Fruit fly (Drosophila melanogaster) whole organism, embryonic: ENCODE data around the gene RpS26.

ENCODE experiments used
- Adf1 ChIP-seq: fragments of 200-800 bp; sonication (Bioruptor generic); IDR thresholded peaks from 2 replicates; pipeline ENCODE4 v1.3.6; 2022; ENCODE audit warnings: missing biosample characterization, missing genetic modification characterization
- Bgb ChIP-seq: fragments of 200-800 bp; sonication (Bioruptor generic); IDR thresholded peaks from 2 replicates; pipeline ENCODE4 v1.3.6; 2022; ENCODE audit warnings: missing biosample characterization, missing genetic modification characterization; ENCODE audit not compliant: partially characterized antibody
- CG10209 ChIP-seq: fragments of 200-800 bp; sonication (Bioruptor generic); optimal IDR thresholded peaks from 3 replicates; lab custom pipeline; 2017; ENCODE audit warnings: missing biosample characterization, mild to moderate bottlenecking, missing genetic modification characterization, missing genetic modification reagents
- CG10654 ChIP-seq: fragments of 200-800 bp; sonication (Bioruptor generic); optimal IDR thresholded peaks from 2 replicates; lab custom pipeline; 2016; ENCODE audit warnings: missing biosample characterization, missing genetic modification characterization
- CG11247 ChIP-seq: fragments of 200-800 bp; sonication (Bioruptor generic); IDR thresholded peaks from 2 replicates; pipeline ENCODE4 v1.3.6; 2022; ENCODE audit warnings: missing biosample characterization, missing genetic modification characterization
- CG11504 ChIP-seq: fragments of 200-800 bp; sonication (Bioruptor generic); optimal IDR thresholded peaks from 3 replicates; lab custom pipeline; 2019; ENCODE audit warnings: missing biosample characterization, mild to moderate bottlenecking, missing genetic modification characterization, moderate library complexity
- CG12104 ChIP-seq: fragments of 200-800 bp; sonication (Bioruptor generic); optimal IDR thresholded peaks from 3 replicates; lab custom pipeline; 2016; ENCODE audit warnings: missing biosample characterization, missing genetic modification characterization
- CG12155 ChIP-seq: fragments of 200-800 bp; sonication (Bioruptor generic); optimal IDR thresholded peaks from 3 replicates; lab custom pipeline; 2016; ENCODE audit warnings: missing biosample characterization, missing genetic modification characterization
- CG12659 ChIP-seq: fragments of 200-800 bp; sonication (Bioruptor generic); optimal IDR thresholded peaks from 3 replicates; lab custom pipeline; 2017; ENCODE audit warnings: mild to moderate bottlenecking, missing biosample characterization, missing genetic modification reagents, missing genetic modification characterization
- CG12942 ChIP-seq: fragments of 200-800 bp; sonication (Bioruptor generic); optimal IDR thresholded peaks from 3 replicates; lab custom pipeline; 2016; ENCODE audit warnings: missing biosample characterization, missing genetic modification characterization
- CG13287 ChIP-seq: fragments of 200-800 bp; sonication (Bioruptor generic); IDR thresholded peaks from 2 replicates; pipeline ENCODE4 v1.3.6; 2022; ENCODE audit warnings: missing biosample characterization, missing genetic modification characterization; ENCODE audit not compliant: partially characterized antibody
- CG14441 ChIP-seq: fragments of 200-800 bp; sonication (Bioruptor generic); IDR thresholded peaks from 2 replicates; pipeline ENCODE4 v1.3.6; 2022; ENCODE audit warnings: missing biosample characterization, missing genetic modification characterization
- CG18262 ChIP-seq: fragments of 200-800 bp; optimal IDR thresholded peaks from 3 replicates; lab custom pipeline; 2019; ENCODE audit warnings: missing biosample characterization, mild to moderate bottlenecking, missing genetic modification characterization, moderate library complexity
- CG18476 ChIP-seq: fragments of 200-800 bp; sonication (Bioruptor generic); optimal IDR thresholded peaks from 2 replicates; lab custom pipeline; 2016; ENCODE audit warnings: missing biosample characterization, mild to moderate bottlenecking, missing genetic modification characterization
- CG3995 ChIP-seq: fragments of 200-800 bp; sonication (Bioruptor generic); optimal IDR thresholded peaks from 3 replicates; lab custom pipeline; 2016; ENCODE audit warnings: missing biosample characterization, missing genetic modification characterization
- CG6175 ChIP-seq: fragments of 200-800 bp; sonication (Bioruptor generic); IDR thresholded peaks from 3 replicates; pipeline ENCODE4 v1.3.6; 2022; ENCODE audit warnings: missing biosample characterization, missing genetic modification characterization
- CG6791 ChIP-seq: fragments of 200-800 bp; sonication (Bioruptor generic); IDR thresholded peaks from 3 replicates; pipeline ENCODE4 v1.3.6; 2022; ENCODE audit warnings: missing biosample characterization, missing genetic modification characterization; ENCODE audit not compliant: partially characterized antibody
- CG8089 ChIP-seq: fragments of 200-800 bp; sonication (Bioruptor generic); optimal IDR thresholded peaks from 3 replicates; lab custom pipeline; 2016; ENCODE audit warnings: missing biosample characterization, missing genetic modification characterization
- Chrac-16 ChIP-seq: fragments of 200-800 bp; sonication (Bioruptor generic); optimal IDR thresholded peaks from 3 replicates; lab custom pipeline; 2016; ENCODE audit warnings: missing biosample characterization, missing genetic modification characterization
- D ChIP-seq, 2 experiments: fragments of 200-800 bp in 1 of 2; fragments of >200 bp in 1 of 2; sonication (Bioruptor generic) in 1 of 2; optimal IDR thresholded peaks; 2 replicates in 1 of 2; 3 replicates in 1 of 2; lab custom pipeline; 2017; ENCODE audit warnings: mild to moderate bottlenecking in 1 of 2, missing biosample characterization in 1 of 2, missing genetic modification characterization in 1 of 2, missing genetic modification reagents in 1 of 2
- Deaf1 ChIP-seq: fragments of 200-800 bp; optimal IDR thresholded peaks from 3 replicates; lab custom pipeline; 2019; ENCODE audit warnings: missing biosample characterization, mild to moderate bottlenecking, missing genetic modification characterization, moderate library complexity
- Dek ChIP-seq: fragments of 200-800 bp; sonication (Bioruptor generic); optimal IDR thresholded peaks from 3 replicates; lab custom pipeline; 2019; ENCODE audit warnings: missing biosample characterization, mild to moderate bottlenecking, missing genetic modification characterization, moderate library complexity
- Drgx ChIP-seq: fragments of 200-800 bp; sonication (Bioruptor generic); IDR thresholded peaks from 2 replicates; pipeline ENCODE4 v1.3.6; 2022; ENCODE audit warnings: missing biosample characterization, missing genetic modification characterization
- E2f2 ChIP-seq: fragments of 200-800 bp; sonication (Bioruptor generic); IDR thresholded peaks from 2 replicates; pipeline ENCODE4 v1.3.6; 2022; ENCODE audit warnings: missing biosample characterization, missing genetic modification characterization
- Fer1 ChIP-seq: fragments of 200-800 bp; sonication (Bioruptor generic); optimal IDR thresholded peaks from 2 replicates; lab custom pipeline; 2017; ENCODE audit warnings: missing biosample characterization, mild to moderate bottlenecking, missing genetic modification characterization
- HmgZ ChIP-seq: fragments of 200-800 bp; sonication (Bioruptor generic); optimal IDR thresholded peaks from 2 replicates; lab custom pipeline; 2018; ENCODE audit warnings: missing biosample characterization, mild to moderate bottlenecking, missing genetic modification characterization
- Jarid2 ChIP-seq: fragments of 200-800 bp; sonication (Bioruptor generic); optimal IDR thresholded peaks from 3 replicates; lab custom pipeline; 2017; ENCODE audit warnings: mild to moderate bottlenecking, missing biosample characterization, missing genetic modification reagents, missing genetic modification characterization
- Lhr ChIP-seq: fragments of 200-800 bp; sonication (Bioruptor generic); optimal IDR thresholded peaks from 3 replicates; lab custom pipeline; 2017; ENCODE audit warnings: mild to moderate bottlenecking, missing biosample characterization, missing genetic modification reagents, missing genetic modification characterization
- MESR4 ChIP-seq: fragments of 200-800 bp; sonication (Bioruptor generic); optimal IDR thresholded peaks from 2 replicates; lab custom pipeline; 2018; ENCODE audit warnings: missing biosample characterization, mild to moderate bottlenecking, missing genetic modification characterization, moderate library complexity
- NK7.1 ChIP-seq: fragments of 200-800 bp; sonication (Bioruptor generic); optimal IDR thresholded peaks from 3 replicates; lab custom pipeline; 2016; ENCODE audit warnings: missing biosample characterization, missing genetic modification characterization
- Nf-YB ChIP-seq: fragments of 200-800 bp; sonication (Bioruptor generic); optimal IDR thresholded peaks from 3 replicates; lab custom pipeline; 2019; ENCODE audit warnings: missing biosample characterization, mild to moderate bottlenecking, missing genetic modification characterization, moderate library complexity
- Side ChIP-seq: fragments of 200-800 bp; sonication (Bioruptor generic); optimal IDR thresholded peaks from 2 replicates; lab custom pipeline; 2016; ENCODE audit warnings: missing biosample characterization, missing genetic modification characterization
- chif ChIP-seq, 2 experiments: fragments of 200-800 bp; sonication (Bioruptor generic); optimal IDR thresholded peaks; 3 replicates each; lab custom pipeline; 2016; ENCODE audit warnings: missing biosample characterization in 2 of 2, missing genetic modification characterization in 2 of 2
- chinmo ChIP-seq: fragments of 200-800 bp; sonication (Bioruptor generic); IDR thresholded peaks from 4 replicates; pipeline ENCODE4 v1.3.6; 2022; ENCODE audit warnings: missing biosample characterization, missing genetic modification characterization; ENCODE audit not compliant: partially characterized antibody
- dmrt99B ChIP-seq: fragments of 200-800 bp; sonication (Bioruptor generic); optimal IDR thresholded peaks from 2 replicates; lab custom pipeline; 2018; ENCODE audit warnings: missing biosample characterization, mild to moderate bottlenecking, missing genetic modification characterization, moderate library complexity
- eve ChIP-seq, 2 experiments: fragments of >200 bp; optimal IDR thresholded peaks; 2 replicates each; lab custom pipeline; 2017; ENCODE audit warnings: missing biosample characterization in 2 of 2, missing genetic modification characterization in 2 of 2
- hbn ChIP-seq: fragments of 200-800 bp; sonication (Bioruptor generic); IDR thresholded peaks from 2 replicates; pipeline ENCODE4 v1.3.6; 2022; ENCODE audit warnings: missing biosample characterization, missing genetic modification characterization; ENCODE audit not compliant: partially characterized antibody
- ind ChIP-seq: fragments of 200-800 bp; sonication (Bioruptor generic); optimal IDR thresholded peaks from 3 replicates; lab custom pipeline; 2016; ENCODE audit warnings: missing biosample characterization, missing genetic modification characterization
- lmd ChIP-seq: fragments of 200-800 bp; sonication (Bioruptor generic); IDR thresholded peaks from 2 replicates; pipeline ENCODE4 v1.3.6; 2022; ENCODE audit warnings: missing biosample characterization, missing genetic modification characterization
- pros ChIP-seq: fragments of 200-800 bp; sonication (Bioruptor generic); optimal IDR thresholded peaks from 3 replicates; lab custom pipeline; 2019; ENCODE audit warnings: missing biosample characterization, mild to moderate bottlenecking, missing genetic modification characterization, moderate library complexity
- ranshi ChIP-seq: fragments of 200-800 bp; sonication (Bioruptor generic); IDR thresholded peaks from 2 replicates; pipeline ENCODE4 v1.3.6; 2022; ENCODE audit warnings: missing biosample characterization, missing genetic modification characterization
- sug ChIP-seq: fragments of 200-800 bp; optimal IDR thresholded peaks from 2 replicates; lab custom pipeline; 2019; ENCODE audit warnings: missing biosample characterization, mild to moderate bottlenecking, missing genetic modification characterization, moderate library complexity
- tgo ChIP-seq: fragments of 200-800 bp; sonication (Bioruptor generic); IDR thresholded peaks from 3 replicates; pipeline ENCODE4 v1.3.6; 2022; ENCODE audit warnings: missing biosample characterization, missing genetic modification characterization
- trem ChIP-seq: fragments of 200-800 bp; optimal IDR thresholded peaks from 3 replicates; lab custom pipeline; 2019; ENCODE audit warnings: missing biosample characterization, mild to moderate bottlenecking, missing genetic modification characterization, moderate library complexity
- wek ChIP-seq: fragments of 200-800 bp; sonication (Bioruptor generic); optimal IDR thresholded peaks from 3 replicates; lab custom pipeline; 2018; ENCODE audit warnings: missing biosample characterization, mild to moderate bottlenecking, missing genetic modification characterization, moderate library complexity
- yki ChIP-seq: fragments of >200 bp; optimal IDR thresholded peaks from 3 replicates; lab custom pipeline; 2018
- zen ChIP-seq: fragments of 200-800 bp; sonication (Bioruptor generic); optimal IDR thresholded peaks from 3 replicates; lab custom pipeline; 2018; ENCODE audit warnings: missing biosample characterization, mild to moderate bottlenecking, missing genetic modification characterization, moderate library complexity

RpS26 gene

DNA sequence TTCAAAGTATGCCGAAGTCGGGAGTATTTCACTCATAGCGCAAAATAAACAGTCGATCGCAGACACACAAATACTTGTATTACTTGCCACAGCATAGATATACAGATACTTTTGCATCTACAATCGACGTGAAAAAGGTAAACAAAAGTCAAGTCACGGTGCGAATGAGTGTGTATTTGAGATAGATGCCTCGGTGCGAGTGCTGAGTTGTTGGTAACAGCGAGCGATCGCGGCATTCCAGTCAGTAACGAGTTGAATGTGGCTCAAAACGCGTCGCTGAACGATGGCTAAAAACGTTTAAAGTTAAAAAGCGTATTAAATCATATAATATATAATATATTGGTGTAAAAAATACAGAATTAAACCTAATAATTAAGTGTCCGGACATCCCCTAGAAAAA, 42.1 kb upstream of the RpS26 start, which contains the start of gene grnd (continued):
- TF ChIP-seq Adf1 (GFP tag; lab: Robert Waterston, UW) (no peak), CG11504 (tag; lab: Kevin White, UChicago) (no peak), eve (GFP tag; optimal IDR thresholded peaks at IDR 0.05; lab: Kevin White, UChicago) (peak in 1 of 2 experiments; percentile 22), Nf-YB (GFP tag; lab: Kevin White, UChicago) (no peak), CG8089 (GFP tag; lab: Kevin White, UChicago) (no peak), lmd (no peak), chinmo (peak; percentile 79; the same call in 1 of the 4 replicates), CG6175 (GFP tag; lab: Robert Waterston, UW) (peak; percentile 60; the same call in 1 of the 3 replicates), CG3995 (peak; percentile 73), CG11247 (GFP tag; lab: Robert Waterston, UW) (no peak), CG18476 (GFP tag; lab: Kevin White, UChicago) (no peak), Bgb (no peak), CG13287 (GFP tag; lab: Robert Waterston, UW) (peak; percentile 15; the same call in 1 of the 2 replicates), CG6791 (no peak), wek (GFP tag; lab: Kevin White, UChicago) (peak; percentile 9), sug (tag; lab: Kevin White, UChicago) (no peak), CG12155 (GFP tag; lab: Kevin White, UChicago) (peak; percentile 81), ranshi (GFP tag; lab: Robert Waterston, UW) (no peak), Chrac-16 (GFP tag; lab: Kevin White, UChicago) (no peak)

DNA sequence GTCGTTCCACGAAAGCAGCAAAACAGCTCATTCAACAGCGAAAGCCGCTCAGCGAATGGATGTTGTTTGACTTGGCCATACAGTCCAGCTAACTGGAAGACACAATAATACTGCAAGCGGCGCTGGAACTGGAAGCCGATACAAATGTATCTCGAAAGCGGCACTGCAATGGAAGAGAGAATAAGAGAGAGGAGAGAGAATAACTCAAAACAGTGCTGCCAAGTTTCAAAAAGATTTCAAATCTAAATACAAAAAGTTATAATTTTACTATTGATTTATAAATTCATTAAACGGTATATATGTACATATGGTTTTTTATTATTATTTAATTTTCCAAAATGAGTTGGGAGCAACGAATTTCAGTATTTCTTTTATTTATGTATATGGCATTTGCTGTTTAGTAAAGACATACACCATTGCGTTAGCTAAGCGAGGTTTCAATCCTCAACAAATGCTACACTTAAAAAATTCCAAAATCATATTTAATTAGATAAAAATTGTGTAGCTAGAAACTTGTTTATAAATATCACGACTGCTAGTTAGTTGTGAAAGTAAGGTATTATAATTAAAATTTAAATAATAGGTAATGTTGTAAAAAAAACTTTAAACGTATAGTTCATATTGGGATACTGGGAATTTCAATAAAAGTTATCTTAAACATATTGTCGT, 41.4 kb upstream of the RpS26 start, which contains the start of gene CG10283:
CG10283 (minus strand) TSS at position 132 of the 669 bp plus-strand sequence.
- TF ChIP-seq chif (GFP tag; optimal IDR thresholded peaks at IDR 0.05; lab: Kevin White, UChicago) (no peak), CG12155 (GFP tag; lab: Kevin White, UChicago) (peak; percentile 42), eve (GFP tag; optimal IDR thresholded peaks at IDR 0.05; lab: Kevin White, UChicago) (no peak), Nf-YB (GFP tag; lab: Kevin White, UChicago) (peak; percentile 26), Jarid2 (GFP tag; lab: Kevin White, UChicago) (peak; percentile 91), CG10654 (GFP tag; lab: Kevin White, UChicago) (peak; percentile 10), NK7.1 (no peak), Deaf1 (tag; lab: Kevin White, UChicago) (peak; percentile 26), CG13287 (GFP tag; lab: Robert Waterston, UW) (peak; percentile 50; the same call in 1 of the 2 replicates), CG14441 (GFP tag; lab: Robert Waterston, UW) (0 out of 2 replicates have a peak, but pooled peaks have one; percentile 5), CG12659 (GFP tag; lab: Kevin White, UChicago) (peak; percentile 57), dmrt99B (tag; lab: Kevin White, UChicago) (peak; percentile 26), E2f2 (peak; percentile 81), Fer1 (GFP tag; lab: Kevin White, UChicago) (no peak), CG12942 (GFP tag; lab: Kevin White, UChicago) (peak; percentile 39), ind (GFP tag; lab: Kevin White, UChicago) (peak; percentile 32), CG18262 (tag; lab: Kevin White, UChicago) (peak; percentile 49), CG10209 (GFP tag; lab: Kevin White, UChicago) (peak; percentile 16), D (optimal IDR thresholded peaks at IDR 0.05; lab: Kevin White, UChicago) (no peak), D (GFP tag; optimal IDR thresholded peaks at IDR 0.05; lab: Kevin White, UChicago) (no peak), trem (peak; percentile 87), zen (peak; percentile 29), pros (GFP tag; lab: Kevin White, UChicago) (peak; percentile 31), Drgx (GFP tag; lab: Robert Waterston, UW) (no peak), tgo (GFP tag; lab: Robert Waterston, UW) (peak; percentile 52; the same call in 2 of the 3 replicates), hbn (0 out of 2 replicates have a peak, but pooled peaks have one; percentile 13), MESR4 (peak; percentile 17), Side (GFP tag; lab: Kevin White, UChicago) (no peak), HmgZ (tag; lab: Kevin White, UChicago) (peak; percentile 7), yki (lab: Kevin White, UChicago) (peak; percentile 60), Lhr (GFP tag; lab: Kevin White, UChicago) (peak; percentile 61), Dek (peak; percentile 52), CG12104 (GFP tag; lab: Kevin White, UChicago) (peak; percentile 7)
